Fruit fly (Drosophila melanogaster) Kc167 (cell line): Measurements from ENCODE around the gene Prx6a.

Source experiments
- Myc ChIP-seq: fragments of >200 bp; optimal IDR thresholded peaks from 2 replicates; lab custom pipeline; 2017; ENCODE audit warnings: missing external identifiers
- Sin3A ChIP-seq: fragments of >200 bp; optimal IDR thresholded peaks from 2 replicates; lab custom pipeline; 2018; ENCODE audit warnings: missing external identifiers
- h ChIP-seq: fragments of >200 bp; optimal IDR thresholded peaks from 3 replicates; lab custom pipeline; 2018; ENCODE audit warnings: missing external identifiers
- insv ChIP-seq: fragments of >200 bp; optimal IDR thresholded peaks from 3 replicates; lab custom pipeline; 2018; ENCODE audit warnings: missing external identifiers
- psq ChIP-seq: fragments of >200 bp; optimal IDR thresholded peaks from 2 replicates; lab custom pipeline; 2017; ENCODE audit warnings: missing external identifiers
- ttk ChIP-seq: sonication (Bioruptor generic); optimal IDR thresholded peaks from 2 replicates; lab custom pipeline; 2017; ENCODE audit warnings: missing external identifiers

Prx6a gene

DNA sequence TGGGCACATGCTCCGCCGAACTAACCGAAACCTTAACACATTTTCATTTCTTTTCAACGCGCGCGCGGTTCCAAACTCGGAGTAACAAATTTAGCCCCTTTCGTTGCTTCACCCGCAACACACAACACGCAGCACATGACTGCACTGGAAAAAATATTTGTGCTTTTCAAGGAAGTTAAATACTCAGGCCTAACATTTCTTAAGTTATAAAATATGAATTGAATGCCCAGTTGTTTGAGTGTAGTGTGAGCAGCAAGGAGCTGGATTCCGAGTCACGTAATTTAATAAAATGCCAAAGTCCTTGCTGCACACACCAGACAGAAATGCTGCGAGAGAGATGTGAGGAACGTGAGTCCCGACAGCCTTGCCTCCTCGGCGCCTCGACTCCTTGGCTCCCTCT is 23.4 kb upstream of the Prx6a start:
- TF ChIP-seq Sin3A = no peak
- no peak for TF ChIP-seq psq (lab: Kevin White, UChicago)
- no peak for TF ChIP-seq insv (lab: Kevin White, UChicago)
- TF ChIP-seq ttk (lab: Kevin White, UChicago) = no peak
- TF ChIP-seq Myc (lab: Kevin White, UChicago) = no peak
- TF ChIP-seq h = no peak

DNA sequence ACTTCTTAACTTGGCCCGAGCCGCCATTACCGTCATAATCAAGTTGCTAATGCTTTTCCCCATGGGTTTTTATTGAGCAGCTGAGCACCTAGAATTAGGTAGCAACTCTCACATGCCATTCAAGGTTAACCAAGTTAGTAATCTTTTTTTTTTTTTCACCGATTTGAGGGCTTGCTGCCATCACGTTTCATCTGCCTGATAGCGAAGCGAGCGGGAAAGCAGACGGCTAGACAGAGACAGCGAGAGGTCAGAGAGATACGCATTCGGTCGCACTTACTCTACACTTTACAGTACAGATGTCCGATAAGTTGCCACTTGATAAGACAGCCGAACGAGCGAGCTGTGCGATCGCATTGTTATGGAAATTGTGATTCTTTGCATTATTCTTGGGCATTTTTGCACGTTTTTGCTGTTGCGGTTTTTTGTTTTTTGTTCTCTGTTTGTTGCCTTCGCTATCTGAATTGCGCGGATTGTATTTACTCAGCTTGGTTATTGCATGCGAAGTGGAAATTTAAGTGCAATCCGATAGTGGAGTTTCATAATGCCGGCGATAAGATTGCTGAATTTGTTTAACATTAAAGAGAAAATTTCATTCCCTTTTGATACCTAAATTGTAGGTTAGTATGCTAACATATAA is 22.5 kb upstream of the Prx6a start:
- TF ChIP-seq ttk (lab: Kevin White, UChicago) (no peak), insv (lab: Kevin White, UChicago) (no peak)

DNA sequence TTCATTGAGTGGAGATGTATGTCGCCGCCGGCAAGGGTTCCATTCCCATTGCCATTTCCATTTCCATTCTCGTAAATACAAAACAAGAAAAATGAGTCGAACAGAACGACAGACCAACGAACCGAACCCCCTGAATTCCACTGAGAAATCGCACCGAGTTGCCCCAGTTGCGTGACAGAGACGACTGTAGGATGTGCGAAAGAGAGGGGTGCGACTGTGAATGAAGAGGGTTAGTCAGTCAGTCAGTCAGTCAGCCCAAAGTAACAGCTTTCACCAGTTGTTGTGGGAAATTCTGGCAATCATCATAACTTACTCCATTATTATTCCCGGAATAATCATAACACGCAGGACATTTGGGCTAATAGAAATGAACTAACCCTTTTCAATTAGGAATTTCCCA is 20.2 kb upstream of the Prx6a start:
- TF ChIP-seq insv (lab: Kevin White, UChicago) = no peak
- no peak for TF ChIP-seq Myc (lab: Kevin White, UChicago)
- no peak for TF ChIP-seq h
- TF ChIP-seq ttk (lab: Kevin White, UChicago) = no peak
- TF ChIP-seq psq (lab: Kevin White, UChicago) = no peak
- no peak for TF ChIP-seq Sin3A

DNA sequence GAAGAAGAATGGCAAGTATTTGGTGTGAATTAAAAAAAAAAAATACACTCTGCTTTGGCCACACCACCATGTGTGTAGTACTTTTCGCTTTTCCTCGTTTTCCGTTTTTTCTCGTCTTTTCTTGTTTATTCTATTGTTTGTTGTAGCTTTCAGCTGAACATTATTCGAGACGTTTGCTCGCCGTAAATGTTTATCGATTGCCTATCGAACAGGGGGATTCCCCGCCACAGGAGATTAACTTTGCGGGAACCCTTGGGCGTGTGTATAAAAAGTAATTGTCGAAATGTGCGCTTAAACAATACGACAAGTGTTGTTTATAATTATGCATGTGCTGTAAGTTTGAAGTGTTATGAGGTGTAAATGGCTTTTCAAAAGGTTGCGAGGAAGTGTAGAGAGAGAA is 19.7 kb upstream of the Prx6a start:
- TF ChIP-seq h (no peak), ttk (lab: Kevin White, UChicago) (no peak), Myc (lab: Kevin White, UChicago) (no peak), psq (lab: Kevin White, UChicago) (no peak), Sin3A (no peak), insv (lab: Kevin White, UChicago) (no peak)

DNA sequence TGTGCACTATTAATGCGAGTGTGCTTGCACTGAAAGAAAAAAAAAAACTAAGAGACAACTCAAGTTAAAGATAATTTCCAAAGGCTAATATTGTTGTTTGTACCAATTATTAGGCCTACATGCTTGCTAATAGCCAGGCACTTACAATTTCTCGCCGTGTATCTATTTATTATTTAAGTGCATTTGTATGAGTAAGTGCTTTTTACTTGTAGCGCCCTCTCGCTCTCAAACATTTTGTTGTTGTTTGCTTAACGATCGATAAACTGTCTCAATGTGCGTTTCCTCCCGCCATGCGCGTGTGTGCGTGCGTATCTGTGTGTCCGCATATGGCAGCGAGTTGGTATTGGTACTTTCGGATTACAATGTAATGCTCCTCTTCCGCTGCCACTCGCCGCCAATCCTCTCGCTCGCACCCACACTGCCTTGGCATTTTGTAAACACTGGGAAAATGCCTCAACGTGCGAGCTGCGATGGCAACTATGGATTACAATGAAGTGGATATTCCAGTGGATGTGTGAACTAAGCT is 19.1 kb upstream of the Prx6a start:
- TF ChIP-seq Myc (lab: Kevin White, UChicago) (no peak), Sin3A (no peak), insv (lab: Kevin White, UChicago) (no peak)

DNA sequence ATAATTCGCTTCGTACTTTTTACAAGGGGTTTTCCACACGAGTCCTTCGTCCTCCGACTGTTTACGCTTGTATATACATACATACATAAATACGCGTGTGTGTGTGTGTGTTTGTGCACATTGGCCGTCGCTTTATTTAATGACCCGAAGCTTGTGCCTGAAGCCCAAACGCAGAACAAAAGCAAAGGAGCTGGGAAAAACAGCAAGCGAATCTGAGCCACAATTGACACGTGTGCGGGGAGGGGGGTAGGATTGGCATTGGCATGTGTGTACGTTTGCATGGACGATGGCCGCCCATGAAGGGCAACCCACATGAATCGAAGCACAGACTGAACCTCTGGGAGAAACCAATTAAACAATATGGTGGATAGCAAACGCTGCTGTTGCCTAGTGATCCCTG is 16.3 kb upstream of the Prx6a start:
- TF ChIP-seq h (no peak), ttk (lab: Kevin White, UChicago) (no peak), psq (lab: Kevin White, UChicago) (no peak), Sin3A (no peak), insv (lab: Kevin White, UChicago) (no peak), Myc (lab: Kevin White, UChicago) (no peak)

DNA sequence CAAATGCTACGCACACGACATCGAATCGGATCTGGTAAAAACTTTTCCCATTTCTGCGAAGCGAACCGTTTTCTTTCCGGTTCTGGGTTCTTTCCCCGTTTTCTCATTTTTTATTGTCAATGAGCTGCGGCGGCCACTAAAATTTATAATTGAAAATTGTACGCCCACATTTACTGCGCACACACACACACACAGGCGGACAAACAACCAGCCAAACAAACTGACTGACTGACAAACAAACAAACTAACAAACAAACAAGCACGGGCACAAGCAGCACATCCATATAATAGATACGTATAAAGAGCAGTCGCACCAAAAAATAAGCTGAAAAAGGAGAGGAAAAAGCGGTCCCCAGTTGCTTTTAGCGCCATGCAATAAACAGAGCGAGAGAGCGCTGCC is 13.2 kb upstream of the Prx6a start:
- TF ChIP-seq insv (lab: Kevin White, UChicago) = no peak
- TF ChIP-seq ttk (lab: Kevin White, UChicago) = no peak
- no peak for TF ChIP-seq psq (lab: Kevin White, UChicago)
- TF ChIP-seq Sin3A = no peak
- TF ChIP-seq Myc (lab: Kevin White, UChicago) = no peak
- no peak for TF ChIP-seq h

DNA sequence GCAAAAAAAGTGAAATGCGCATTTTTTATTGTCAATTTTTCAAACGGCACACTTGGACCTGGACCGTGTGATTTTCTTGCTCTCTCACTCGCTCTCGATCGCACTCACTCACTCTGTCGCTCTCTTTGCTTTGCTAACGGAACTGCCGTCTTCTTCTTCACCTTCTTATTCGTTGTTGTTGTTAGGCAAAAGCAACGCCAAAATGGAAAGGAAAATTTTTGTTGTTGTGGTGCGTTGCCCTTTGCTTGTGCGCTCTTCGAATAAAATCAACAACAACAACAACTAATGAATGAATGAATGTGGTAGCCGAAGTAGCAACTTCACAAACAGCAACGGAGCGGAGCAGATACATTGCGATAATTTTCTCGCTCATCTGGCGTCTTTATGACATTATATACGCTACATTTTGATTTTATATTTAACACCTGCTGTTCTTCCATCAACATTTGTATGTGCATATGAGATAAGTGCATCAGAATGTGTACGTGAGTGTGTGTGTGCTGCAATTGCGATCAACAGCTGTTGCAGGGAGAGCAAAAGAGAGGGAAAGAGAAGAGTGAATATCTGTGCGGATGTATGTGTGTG is 10.9 kb upstream of the Prx6a start:
- no peak for TF ChIP-seq ttk (lab: Kevin White, UChicago)
- TF ChIP-seq Sin3A = no peak
- no peak for TF ChIP-seq Myc (lab: Kevin White, UChicago)
- no peak for TF ChIP-seq insv (lab: Kevin White, UChicago)
- TF ChIP-seq psq (lab: Kevin White, UChicago) = no peak
- no peak for TF ChIP-seq h

DNA sequence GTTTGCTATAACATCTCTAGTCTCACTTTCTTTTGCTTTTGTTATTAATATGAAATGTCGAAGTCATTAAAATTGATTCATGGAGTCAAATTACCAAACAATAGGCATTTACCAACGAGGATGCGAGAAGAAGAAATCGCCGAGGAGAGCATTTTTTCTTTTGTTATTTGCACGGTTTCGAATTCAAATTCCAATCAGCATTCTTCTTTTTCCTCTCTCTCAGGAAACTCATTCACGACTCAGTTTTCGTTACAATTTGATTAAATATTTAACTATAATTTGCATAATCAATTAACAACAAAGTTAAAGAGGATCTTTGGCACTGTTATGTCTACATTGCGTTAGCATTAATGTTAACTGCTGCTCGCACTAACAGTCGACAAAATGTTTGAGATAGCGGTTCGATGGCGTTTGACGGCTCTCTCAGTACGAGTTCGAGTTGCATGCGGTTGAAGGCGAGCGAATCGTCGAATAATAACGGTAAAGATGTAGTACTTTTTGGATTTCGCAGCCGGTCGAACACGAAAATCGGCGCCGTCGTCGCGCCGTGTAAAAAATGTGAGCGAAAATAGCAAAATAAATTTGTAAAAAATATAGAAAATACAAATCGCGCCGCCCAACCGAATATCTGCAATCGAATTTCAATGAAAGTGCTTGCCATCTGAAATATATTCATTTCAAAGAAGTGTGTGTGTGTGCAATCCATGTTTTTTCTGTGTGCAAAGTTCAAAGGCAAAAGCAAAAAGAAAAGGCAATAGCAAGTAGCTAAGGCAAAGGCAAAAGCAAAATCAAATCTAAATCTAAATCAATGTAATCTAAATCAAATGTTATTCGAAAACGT is 9.9 kb upstream of the Prx6a start:
- TF ChIP-seq Myc (lab: Kevin White, UChicago) (no peak), insv (lab: Kevin White, UChicago) (no peak), psq (lab: Kevin White, UChicago) (no peak)

DNA sequence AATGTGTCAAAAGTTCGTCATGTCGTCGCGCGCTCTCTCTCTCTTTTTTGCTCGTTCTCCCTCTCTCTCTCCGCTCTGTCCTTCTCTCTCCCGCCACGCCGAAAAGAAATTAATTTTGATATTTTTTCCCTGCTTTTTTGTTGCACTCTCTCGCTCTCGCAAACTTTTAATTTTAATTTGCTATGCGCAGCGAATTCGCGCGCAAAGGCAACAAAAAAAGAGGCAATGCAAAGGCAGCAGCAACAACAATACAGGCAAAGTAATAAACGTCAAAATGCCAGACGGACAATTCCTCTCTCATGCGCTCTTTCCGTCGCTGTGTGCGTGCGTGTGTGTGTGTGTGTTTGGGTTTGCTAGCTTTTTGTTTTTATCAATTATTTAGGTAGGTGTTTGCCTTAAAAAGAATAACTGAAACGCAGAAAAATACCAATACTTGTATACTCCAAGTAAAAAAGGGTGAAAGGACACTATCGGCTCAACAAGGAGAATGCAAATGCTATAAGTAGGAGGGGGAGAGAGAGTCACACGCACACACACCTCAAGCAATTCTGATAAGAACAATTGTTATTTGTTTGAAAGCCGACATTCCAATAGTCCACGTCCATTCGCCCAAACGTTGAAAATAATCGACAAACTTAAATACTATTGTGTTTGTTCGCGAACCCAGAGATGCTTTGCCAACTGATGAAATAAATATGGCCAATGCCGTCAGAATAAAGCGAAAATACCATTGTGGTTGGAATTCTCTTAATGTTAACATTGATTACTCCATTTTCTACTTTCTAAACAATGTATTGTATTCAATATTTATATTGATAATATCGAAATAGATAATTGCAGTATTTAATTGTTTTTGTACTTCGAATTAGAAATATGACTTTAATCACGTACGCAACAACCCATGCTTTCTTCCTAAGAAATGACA is 8.8 kb upstream of the Prx6a start:
- no peak for TF ChIP-seq insv (lab: Kevin White, UChicago)
- TF ChIP-seq h = no peak
- no peak for TF ChIP-seq psq (lab: Kevin White, UChicago)
- TF ChIP-seq ttk (lab: Kevin White, UChicago) = no peak
- TF ChIP-seq Sin3A = no peak
- no peak for TF ChIP-seq Myc (lab: Kevin White, UChicago)

DNA sequence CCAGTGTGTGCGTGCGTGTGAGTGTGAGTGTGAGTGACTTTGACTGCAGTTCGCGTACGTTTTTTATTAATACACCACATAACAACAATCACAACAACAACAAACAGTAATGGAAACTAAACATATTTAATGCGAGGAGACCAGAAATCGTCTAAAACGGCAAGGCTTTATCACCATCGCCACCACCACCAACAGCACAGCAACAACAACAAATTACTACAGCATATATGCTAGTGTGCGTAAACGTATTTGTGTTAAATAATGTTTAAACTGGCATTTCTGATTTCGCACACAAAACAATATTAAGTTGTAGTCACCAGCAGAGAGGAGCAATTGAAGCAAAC is 8.2 kb upstream of the Prx6a start:
- TF ChIP-seq h (no peak), Sin3A (no peak), ttk (lab: Kevin White, UChicago) (no peak), Myc (lab: Kevin White, UChicago) (no peak), insv (lab: Kevin White, UChicago) (no peak), psq (lab: Kevin White, UChicago) (no peak)
